Fruit fly (Drosophila melanogaster): ENCODE measurements around the gene p.

Gene p

dm6 chr3R:8652731-8653130 lies 17.8 kb downstream of the p start, which contains the start of the genes Sys1 and Dhod (continued):
- TF ChIP-seq ro (GFP tag; IDR thresholded peaks at IDR 0.05) (no peak), toy (GFP tag; IDR thresholded peaks at IDR 0.05) (no peak), CG4282 (GFP tag; optimal IDR thresholded peaks at IDR 0.05) (no peak), CG4424 (GFP tag; optimal IDR thresholded peaks at IDR 0.05) (peak; percentile 70), CG30431 (GFP tag; optimal IDR thresholded peaks at IDR 0.05) (no peak), wek (GFP tag; optimal IDR thresholded peaks at IDR 0.05) (no peak), CG12219 (GFP tag; optimal IDR thresholded peaks at IDR 0.05) (no peak), CG12391 (tag; optimal IDR thresholded peaks at IDR 0.05) (peak; percentile 75), CG9609 (GFP tag; optimal IDR thresholded peaks at IDR 0.05) (peak; percentile 67), CG5953 (GFP tag; IDR thresholded peaks at IDR 0.05) (no peak), CG12155 (GFP tag; optimal IDR thresholded peaks at IDR 0.05) (peak; percentile 62), CG31224 (GFP tag; IDR thresholded peaks at IDR 0.05) (peak; percentile 54; the same call in 1 of the 2 replicates), bcd (GFP tag; optimal IDR thresholded peaks at IDR 0.05) (peak; percentile 39), CG34422 (GFP tag; IDR thresholded peaks at IDR 0.05) (peak; percentile 85; the same call in 2 of the 3 replicates), vnd (GFP tag; IDR thresholded peaks at IDR 0.05; ENCODE audit: partially characterized antibody) (peak; percentile 85), CG6765 (GFP tag; optimal IDR thresholded peaks at IDR 0.05) (no peak), CG2129 (GFP tag; IDR thresholded peaks at IDR 0.05; ENCODE audit: partially characterized antibody) (peak; percentile 86), cato (GFP tag; optimal IDR thresholded peaks at IDR 0.05; ENCODE audit: borderline replicate concordance) (peak; percentile 41), CG31365 (tag; optimal IDR thresholded peaks at IDR 0.05) (no peak), caup (GFP tag; optimal IDR thresholded peaks at IDR 0.05; ENCODE audit: severe bottlenecking) (peak; percentile 54), CG6683 (GFP tag; optimal IDR thresholded peaks at IDR 0.05) (no peak), slbo (GFP tag; IDR thresholded peaks at IDR 0.05) (peak; percentile 90), CG9215 (GFP tag; IDR thresholded peaks at IDR 0.05) (peak; percentile 64), Xrp1 (GFP tag; IDR thresholded peaks at IDR 0.05) (peak; percentile 69), exex (tag; optimal IDR thresholded peaks at IDR 0.05) (peak; percentile 22), H2.0 (GFP tag; IDR thresholded peaks at IDR 0.05) (peak; percentile 56), CG16863 (GFP tag; optimal IDR thresholded peaks at IDR 0.05) (peak; percentile 58), disco-r (GFP tag; optimal IDR thresholded peaks at IDR 0.05) (peak; percentile 16), nerfin-2 (GFP tag; IDR thresholded peaks at IDR 0.05; ENCODE audit: partially characterized antibody) (peak; percentile 64; the same call in 1 of the 2 replicates), lbe (GFP tag; optimal IDR thresholded peaks at IDR 0.05) (peak; percentile 72), CG10543 (GFP tag; optimal IDR thresholded peaks at IDR 0.05) (peak; percentile 28), CG7745 (tag; optimal IDR thresholded peaks at IDR 0.05) (no peak), CG5245 (GFP tag; optimal IDR thresholded peaks at IDR 0.05) (peak; percentile 36), Pdp1 (GFP tag; optimal IDR thresholded peaks at IDR 0.05) (peak; percentile 61 to 75), CG2199 (GFP tag; IDR thresholded peaks at IDR 0.05) (no peak), CG10431 (GFP tag; optimal IDR thresholded peaks at IDR 0.05) (no peak), emc (GFP tag; optimal IDR thresholded peaks at IDR 0.05) (peak; percentile 29), nerfin-1 (tag; optimal IDR thresholded peaks at IDR 0.05) (peak; percentile 34), gem (tag; optimal IDR thresholded peaks at IDR 0.05) (peak; percentile 75), CG15601 (tag; optimal IDR thresholded peaks at IDR 0.05) (no peak), Camta (GFP tag; optimal IDR thresholded peaks at IDR 0.05) (peak; percentile 28), Abd-B (GFP tag; optimal IDR thresholded peaks at IDR 0.05) (peak; percentile 36), CG17568 (GFP tag; optimal IDR thresholded peaks at IDR 0.05) (no peak), prd (optimal IDR thresholded peaks at IDR 0.05) (no peak), prd (GFP tag; IDR thresholded peaks at IDR 0.05) (peak; percentile 83), CG7556 (GFP tag; optimal IDR thresholded peaks at IDR 0.05) (peak; percentile 33), zen2 (GFP tag; IDR thresholded peaks at IDR 0.05; ENCODE audit: partially characterized antibody) (peak; percentile 83; the same call in 2 of the 3 replicates), h (optimal IDR thresholded peaks at IDR 0.05) (no peak), Nf-YB (GFP tag; optimal IDR thresholded peaks at IDR 0.05) (no peak), bbx (GFP tag; IDR thresholded peaks at IDR 0.05; ENCODE audit: partially characterized antibody) (peak; percentile 72)

All from whole organism, embryonic.